Worm (Caenorhabditis elegans): ENCODE data around the gene ZK1321.1.
A peak's percentile ranks its signal among the peaks of the same experiment; 100 is the strongest.

ZK1321.1 gene

ce11 chrII:9769797-9770520 is 16.1 kb downstream of the ZK1321.1 start, which contains the start of gene aqp-10 (continued):
- TF ChIP-seq lsy-2 (tag; optimal IDR thresholded peaks at IDR 0.05) (peak in 1 of 2 experiments; percentile 74), mxl-2 (GFP tag; conservative IDR thresholded peaks at IDR 0.05) (0 out of 2 replicates have a peak, but pooled peaks have one; percentile 23), Y48G9A.11 (GFP tag; IDR thresholded peaks at IDR 0.05) (no peak), hlh-30 (tag; optimal IDR thresholded peaks at IDR 0.05; ENCODE audit: insufficient read depth) (peak; percentile 85), spr-1 (tag; optimal IDR thresholded peaks at IDR 0.05) (peak; percentile 15), T20F7.1 (GFP tag; optimal IDR thresholded peaks at IDR 0.05) (peak; percentile 53), nhr-11 (tag; optimal IDR thresholded peaks at IDR 0.05) (no peak), lim-7 (GFP tag; IDR thresholded peaks at IDR 0.05) (no peak), hlh-11 (tag; optimal IDR thresholded peaks at IDR 0.05) (peak; percentile 80), unc-130 (GFP tag; optimal IDR thresholded peaks at IDR 0.05) (no peak), daf-19 (GFP tag; conservative IDR thresholded peaks at IDR 0.05) (no peak), ztf-7 (tag; optimal IDR thresholded peaks at IDR 0.05) (no peak), skn-1 (tag; optimal IDR thresholded peaks at IDR 0.05) (no peak), ztf-11 (tag; optimal IDR thresholded peaks at IDR 0.05) (no peak), egl-27 (tag; optimal IDR thresholded peaks at IDR 0.05) (no peak), F49E8.2 (tag; optimal IDR thresholded peaks at IDR 0.05; ENCODE audit: borderline replicate concordance) (no peak), saeg-2 (GFP tag; IDR thresholded peaks at IDR 0.05) (no peak), zag-1 (tag; optimal IDR thresholded peaks at IDR 0.05) (no peak), nhr-237 (tag; optimal IDR thresholded peaks at IDR 0.05) (no peak), vab-7 (GFP tag; IDR thresholded peaks at IDR 0.05) (no peak), nhr-77 (tag; optimal IDR thresholded peaks at IDR 0.05) (peak; percentile 35), ceh-20 (GFP tag; IDR thresholded peaks at IDR 0.05) (no peak), jun-1 (tag; optimal IDR thresholded peaks at IDR 0.05) (no peak), rbr-2 (tag; optimal IDR thresholded peaks at IDR 0.05) (peak; percentile 29), F26F4.8 (GFP tag; conservative IDR thresholded peaks at IDR 0.05) (no peak), sdz-12 (GFP tag; optimal IDR thresholded peaks at IDR 0.05) (no peak), set-16 (GFP tag; IDR thresholded peaks at IDR 0.05) (no peak), aha-1 (tag) (peak; percentile 86), ama-1 (optimal IDR thresholded peaks at IDR 0.05) (no peak), unc-62 (GFP tag; optimal IDR thresholded peaks at IDR 0.05 in 1 of 2) (no peak), unc-62 (tag; optimal IDR thresholded peaks at IDR 0.05) (no peak), daf-12 (tag; optimal IDR thresholded peaks at IDR 0.05) (no peak), daf-8 (GFP tag; IDR thresholded peaks at IDR 0.05) (no peak), zip-2 (tag; optimal IDR thresholded peaks at IDR 0.05) (no peak), attf-4 (tag; optimal IDR thresholded peaks at IDR 0.05) (no peak), gei-8 (GFP tag; optimal IDR thresholded peaks at IDR 0.05) (no peak), lin-1 (GFP tag; IDR thresholded peaks at IDR 0.05) (0 out of 2 replicates have a peak, but pooled peaks have one; percentile 10)

- TF ChIP-seq zfp-3 (GFP tag; conservative IDR thresholded peaks at IDR 0.05) = no peak
- peak; percentile 12 for TF ChIP-seq nhr-11 (tag; optimal IDR thresholded peaks at IDR 0.05)
Observed at ce11 chrII:9773892-9774581, 20.2 kb downstream of the ZK1321.1 start, which contains the start of gene ZK1321.4. Gene ZK1321.4, minus strand, starts transcription at chrII:9773942.

DNA sequence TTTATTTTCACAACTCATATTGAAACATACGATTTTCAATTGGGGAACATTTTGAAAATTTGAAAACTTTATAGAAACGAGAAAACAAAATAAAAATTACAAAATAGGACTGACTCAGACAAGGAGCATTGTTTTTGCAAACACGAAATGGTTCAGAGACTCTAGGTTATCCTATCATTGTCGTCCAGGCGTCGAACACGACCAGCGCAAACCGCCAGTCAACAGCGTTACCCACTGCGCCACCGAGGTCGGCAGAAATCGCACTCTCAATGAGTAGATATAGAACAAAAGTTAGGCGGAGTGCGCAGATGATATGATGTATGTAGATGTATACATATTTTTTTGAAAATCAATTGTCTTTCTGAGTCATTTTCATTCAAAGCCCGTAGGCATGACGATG is 20.8 kb downstream of the ZK1321.1 start:
- TF ChIP-seq zag-1 (tag; optimal IDR thresholded peaks at IDR 0.05) (no peak), attf-4 (tag; optimal IDR thresholded peaks at IDR 0.05) (no peak), daf-12 (tag; optimal IDR thresholded peaks at IDR 0.05) (no peak), zip-2 (tag; optimal IDR thresholded peaks at IDR 0.05) (peak; percentile 20), mxl-3 (GFP tag; optimal IDR thresholded peaks at IDR 0.05) (peak; percentile 53), fkh-10 (GFP tag; optimal IDR thresholded peaks at IDR 0.05) (no peak), hlh-30 (tag; optimal IDR thresholded peaks at IDR 0.05; ENCODE audit: insufficient read depth) (peak; percentile 30), daf-19 (GFP tag; conservative IDR thresholded peaks at IDR 0.05) (0 out of 2 replicates have a peak, but pooled peaks have one; percentile 23), ceh-20 (GFP tag; IDR thresholded peaks at IDR 0.05) (peak; percentile 81), F49E8.2 (tag; optimal IDR thresholded peaks at IDR 0.05; ENCODE audit: borderline replicate concordance) (peak; percentile 31), ZK337.2 (GFP tag; IDR thresholded peaks at IDR 0.05) (peak; percentile 55; the same call in 1 of the 2 replicates), ceh-82 (tag; optimal IDR thresholded peaks at IDR 0.05) (no peak), sdz-12 (GFP tag; optimal IDR thresholded peaks at IDR 0.05) (peak; percentile 49), lin-38 (GFP tag; IDR thresholded peaks at IDR 0.05) (peak; percentile 77), lir-3 (tag; optimal IDR thresholded peaks at IDR 0.05) (peak; percentile 36), nhr-10 (tag; optimal IDR thresholded peaks at IDR 0.05) (no peak), mdt-29 (GFP tag; IDR thresholded peaks at IDR 0.05) (peak; percentile 73), daf-16 (GFP tag; optimal IDR thresholded peaks at IDR 0.05) (peak; percentile 23 to 83), daf-16 (tag; optimal IDR thresholded peaks at IDR 0.05) (peak; percentile 75)
